Worm (Caenorhabditis elegans): ENCODE measurements around the gene B0238.15.

B0238.15 gene

ce11 chrV:5272619-5273074 lies 32.6 kb downstream of the B0238.15 start (continued):
- TF ChIP-seq sox-4 (tag; optimal IDR thresholded peaks at IDR 0.05) (no peak), dsc-1 (tag; optimal IDR thresholded peaks at IDR 0.05) (peak; percentile 8), C04F5.9 (tag; optimal IDR thresholded peaks at IDR 0.05) (no peak), ceh-63 (GFP tag; optimal IDR thresholded peaks at IDR 0.05) (no peak), C34B4.2 (tag; optimal IDR thresholded peaks at IDR 0.05) (no peak), mep-1 (tag; optimal IDR thresholded peaks at IDR 0.05) (no peak), unc-130 (tag; optimal IDR thresholded peaks at IDR 0.05) (peak; percentile 72), unc-98 (GFP tag; IDR thresholded peaks at IDR 0.05) (no peak), fos-1 (tag; optimal IDR thresholded peaks at IDR 0.05) (no peak), lin-35 (GFP tag; optimal IDR thresholded peaks at IDR 0.05) (peak in 1 of 2 experiments; percentile 40), aly-2 (tag; optimal IDR thresholded peaks at IDR 0.05) (no peak), vab-15 (tag; optimal IDR thresholded peaks at IDR 0.05) (no peak), skn-1 (tag; optimal IDR thresholded peaks at IDR 0.05) (peak; percentile 18), nhr-47 (tag; optimal IDR thresholded peaks at IDR 0.05) (peak; percentile 50), mdl-1 (tag; optimal IDR thresholded peaks at IDR 0.05) (peak in 1 of 2 experiments; percentile 44), nhr-71 (tag; optimal IDR thresholded peaks at IDR 0.05) (peak; percentile 81), ces-1 (GFP tag; optimal IDR thresholded peaks at IDR 0.05) (no peak), nhr-20 (tag; optimal IDR thresholded peaks at IDR 0.05) (peak; percentile 96), egl-27 (tag; optimal IDR thresholded peaks at IDR 0.05) (no peak)

- TF ChIP-seq lin-13 (GFP tag; optimal IDR thresholded peaks at IDR 0.05) = no peak
- TF ChIP-seq lin-35 (GFP tag; optimal IDR thresholded peaks at IDR 0.05) = peak in 1 of 2 experiments; percentile 1
- 0 out of 2 replicates have a peak, but pooled peaks have one; percentile 2 for TF ChIP-seq nhr-19 (GFP tag; conservative IDR thresholded peaks at IDR 0.05)
- no peak for TF ChIP-seq snpc-4 (tag; optimal IDR thresholded peaks at IDR 0.05)
- TF ChIP-seq xbp-1 (tag; optimal IDR thresholded peaks at IDR 0.05) = no peak
- no peak for TF ChIP-seq egl-27 (tag; optimal IDR thresholded peaks at IDR 0.05)
- no peak for TF ChIP-seq efl-1 (optimal IDR thresholded peaks at IDR 0.05)
- TF ChIP-seq efl-1 (GFP tag; optimal IDR thresholded peaks at IDR 0.05 in 1 of 2) = peak in 1 of 2 experiments; percentile 57
- peak; percentile 7 for TF ChIP-seq elt-2 (tag; optimal IDR thresholded peaks at IDR 0.05)
- peak in 1 of 6 experiments; percentile 7 for TF ChIP-seq elt-3 (tag; optimal IDR thresholded peaks at IDR 0.05)
- TF ChIP-seq nhr-90 (tag; optimal IDR thresholded peaks at IDR 0.05; ENCODE audit: poor library complexity) = no peak
Measured at ce11 chrV:5273241-5273640, 33.2 kb downstream of the B0238.15 start.

ce11 chrV:5273770-5274169 lies 33.8 kb downstream of the B0238.15 start, which contains the start of gene natc-2:
TSS of gene natc-2 (plus strand) at chrV:5274070.
- TF ChIP-seq ceh-8 (GFP tag; optimal IDR thresholded peaks at IDR 0.05) = no peak
- TF ChIP-seq zip-4 (GFP tag; optimal IDR thresholded peaks at IDR 0.05) = no peak
- TF ChIP-seq zag-1 (tag; optimal IDR thresholded peaks at IDR 0.05) = no peak
- TF ChIP-seq elt-3 (tag; optimal IDR thresholded peaks at IDR 0.05) = no peak
- no peak for TF ChIP-seq snu-23 (GFP tag; optimal IDR thresholded peaks at IDR 0.05)
- no peak for TF ChIP-seq nhr-20 (tag; optimal IDR thresholded peaks at IDR 0.05)
- TF ChIP-seq unc-30 (tag; optimal IDR thresholded peaks at IDR 0.05) = no peak
- no peak for TF ChIP-seq mab-9 (GFP tag; IDR thresholded peaks at IDR 0.05)
- no peak for TF ChIP-seq lin-14 (GFP tag; optimal IDR thresholded peaks at IDR 0.05)
- TF ChIP-seq nhr-71 (tag; optimal IDR thresholded peaks at IDR 0.05) = no peak
- no peak for TF ChIP-seq isw-1 (GFP tag; IDR thresholded peaks at IDR 0.05)
- TF ChIP-seq swsn-7 (tag; optimal IDR thresholded peaks at IDR 0.05) = no peak
- TF ChIP-seq sptf-1 (tag; optimal IDR thresholded peaks at IDR 0.05) = no peak
- TF ChIP-seq elt-2 (tag; optimal IDR thresholded peaks at IDR 0.05) = no peak
- no peak for TF ChIP-seq egl-27 (tag; optimal IDR thresholded peaks at IDR 0.05)
- TF ChIP-seq nhr-77 (tag; optimal IDR thresholded peaks at IDR 0.05) = no peak
- no peak for TF ChIP-seq ceh-88 (GFP tag; IDR thresholded peaks at IDR 0.05)
- no peak for TF ChIP-seq C34B4.2 (tag; optimal IDR thresholded peaks at IDR 0.05)
- TF ChIP-seq blmp-1 (tag; optimal IDR thresholded peaks at IDR 0.05) = no peak
- TF ChIP-seq sox-4 (tag; optimal IDR thresholded peaks at IDR 0.05) = no peak
